Fruit fly (Drosophila melanogaster): Measurements from ENCODE around the gene Cyp9f3.

DNA sequence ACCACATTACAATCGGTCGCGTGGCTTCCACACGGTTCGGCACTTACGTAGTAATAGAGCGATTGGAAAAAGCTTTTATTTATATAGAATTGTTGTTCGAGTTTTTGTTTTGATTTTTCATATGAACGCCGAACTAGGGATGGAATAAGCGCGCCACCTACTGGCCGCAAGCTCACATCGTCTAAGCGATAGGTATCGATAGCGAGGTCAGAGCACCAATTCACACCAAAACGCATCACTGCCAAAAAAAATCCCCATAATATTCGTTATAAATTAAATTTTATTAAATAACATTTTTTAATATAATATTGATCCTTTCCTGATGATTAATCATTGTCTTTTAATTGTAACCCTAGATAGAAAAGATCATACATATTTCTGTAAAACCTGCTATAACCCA is 48.2 kb downstream of the Cyp9f3 start, which contains the start of gene CG10038:
- no peak for TF ChIP-seq CG8478 (optimal IDR thresholded peaks at IDR 0.05)
- no peak for TF ChIP-seq psq (optimal IDR thresholded peaks at IDR 0.05)
- TF ChIP-seq usp (GFP tag; optimal IDR thresholded peaks at IDR 0.05) = no peak
- no peak for TF ChIP-seq Dll (optimal IDR thresholded peaks at IDR 0.05)
- no peak for TF ChIP-seq pan (optimal IDR thresholded peaks at IDR 0.05)

All from whole organism.